Worm (Caenorhabditis elegans) whole organism, L1 larva: ENCODE measurements around the gene icap-1.

Experiments used
- ama-1 ChIP-seq: fragments of 150-350 bp; optimal IDR thresholded peaks from 2 replicates; lab custom pipeline; 2014
- ceh-8 ChIP-seq: fragments of 200-800 bp; sonication (Bioruptor generic); optimal IDR thresholded peaks from 2 replicates; lab custom pipeline; 2018; ENCODE audit warnings: mild to moderate bottlenecking, missing genetic modification characterization, moderate library complexity, missing compliant biosample characterization
- nhr-11 ChIP-seq: fragments of 150-350 bp; optimal IDR thresholded peaks from 2 replicates; lab custom pipeline; 2014; ENCODE audit warnings: missing biosample characterization, missing genetic modification characterization

DNA sequence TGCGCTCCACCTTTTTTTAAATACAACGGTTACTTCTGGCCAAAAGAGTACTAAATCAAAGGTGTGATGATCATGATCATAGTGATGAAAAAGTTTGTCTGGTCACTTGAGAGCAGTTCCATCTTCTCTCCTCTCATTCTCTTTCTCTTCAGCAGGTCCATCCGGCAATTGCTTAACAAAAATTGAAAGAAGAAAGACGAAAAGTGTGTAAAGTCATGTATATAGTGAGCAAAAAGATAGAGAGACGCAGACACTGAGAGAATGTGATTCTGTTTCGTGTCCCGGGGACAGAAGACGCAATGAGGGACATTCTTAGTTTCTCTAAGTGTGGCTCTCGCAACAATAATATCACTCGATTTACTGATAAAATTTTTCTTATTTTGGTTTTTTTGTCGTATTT is 38.0 kb downstream of the icap-1 start:
- TF ChIP-seq ceh-8 (GFP tag; lab: Kevin White, UChicago): no peak
- TF ChIP-seq nhr-11 (tag; lab: Kevin White, UChicago): no peak
- TF ChIP-seq ama-1 (lab: Kevin White, UChicago): no peak
